Fruit fly (Drosophila melanogaster): ENCODE measurements around the gene Stim.

Gene Stim

DNA sequence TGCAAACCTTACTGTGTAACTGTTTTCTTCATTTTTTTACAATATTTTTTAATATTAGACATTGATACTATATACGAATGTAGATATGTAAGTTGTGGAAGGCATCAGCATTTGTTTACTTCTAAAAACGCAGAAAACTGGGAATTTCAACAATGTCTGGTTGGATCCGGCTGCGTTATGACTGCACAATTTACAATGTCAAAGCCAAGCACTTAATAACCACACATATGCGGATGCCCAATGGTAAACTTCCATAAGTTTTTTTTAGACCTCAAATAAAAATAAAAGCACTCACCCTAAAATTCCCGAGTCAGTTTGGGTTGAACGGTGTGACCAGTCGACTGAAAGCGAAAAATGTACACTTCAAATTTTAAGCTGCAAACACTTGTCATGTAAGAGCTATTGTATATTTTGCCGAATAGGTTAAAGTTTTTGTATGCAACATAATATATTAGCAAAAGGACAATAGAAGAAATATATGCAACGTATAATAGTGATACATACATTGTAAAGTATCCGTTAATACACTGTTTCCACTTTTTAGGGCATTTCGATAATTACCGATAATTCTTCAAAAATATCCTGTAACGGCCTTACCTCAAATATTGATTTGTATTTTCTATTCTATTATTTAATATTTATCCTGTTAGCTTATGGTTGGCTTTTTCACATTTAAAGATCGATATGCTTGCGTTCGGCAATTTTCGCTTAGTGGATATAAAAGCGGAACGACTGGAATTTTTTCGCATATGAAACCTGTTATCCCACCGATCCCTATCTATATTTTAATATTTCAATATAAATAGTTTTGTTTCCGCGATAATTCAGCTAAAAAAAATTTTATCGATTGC, at the start of gene Stim:
Gene Stim, minus strand, starts transcription at position 347 of the 851 bp plus-strand sequence.
- TF ChIP-seq noc (tag; optimal IDR thresholded peaks at IDR 0.05) = no peak

DNA sequence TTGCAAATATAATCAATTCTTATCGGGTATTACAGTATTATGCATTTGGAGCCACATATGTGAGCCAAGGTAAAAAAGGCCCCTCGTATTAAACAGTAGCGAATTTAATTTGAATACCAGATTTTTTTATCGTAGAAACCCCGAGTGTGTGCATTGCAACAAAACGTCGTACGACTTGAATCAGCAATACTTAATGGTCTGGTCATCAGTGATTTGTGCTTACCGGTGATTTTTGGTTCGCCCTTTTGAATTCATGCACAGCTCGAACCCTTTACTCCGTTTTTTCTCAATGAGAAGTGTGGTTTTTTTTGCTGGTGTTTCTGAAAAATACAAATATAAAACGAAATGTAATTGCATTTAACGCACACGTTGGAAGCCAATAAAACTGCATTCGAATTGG, 49.4 kb upstream of the Stim start:
- no peak for TF ChIP-seq noc (tag; optimal IDR thresholded peaks at IDR 0.05)

DNA sequence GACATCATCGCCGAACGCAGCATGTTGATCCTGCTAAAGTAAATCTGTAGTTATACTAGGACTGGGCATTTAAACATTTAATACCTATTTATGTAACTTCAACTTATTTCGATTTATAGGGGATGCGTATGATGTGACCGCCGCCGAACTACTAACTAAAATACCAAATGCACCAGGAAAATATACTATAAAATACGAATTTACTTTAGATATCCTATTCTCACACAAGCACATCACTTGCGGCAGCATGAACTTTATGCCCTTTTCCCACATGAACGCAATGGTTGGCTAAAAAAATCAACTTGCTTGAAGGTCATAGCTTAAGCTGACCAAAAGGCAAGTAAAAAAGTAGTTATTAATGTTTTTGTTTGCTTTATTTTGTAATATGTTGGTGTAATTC, 46.4 kb upstream of the Stim start, which contains the start of gene ND-20:
Gene ND-20, minus strand, starts transcription at position 155 of the 400 bp plus-strand sequence.
- TF ChIP-seq noc (tag; optimal IDR thresholded peaks at IDR 0.05) = no peak

DNA sequence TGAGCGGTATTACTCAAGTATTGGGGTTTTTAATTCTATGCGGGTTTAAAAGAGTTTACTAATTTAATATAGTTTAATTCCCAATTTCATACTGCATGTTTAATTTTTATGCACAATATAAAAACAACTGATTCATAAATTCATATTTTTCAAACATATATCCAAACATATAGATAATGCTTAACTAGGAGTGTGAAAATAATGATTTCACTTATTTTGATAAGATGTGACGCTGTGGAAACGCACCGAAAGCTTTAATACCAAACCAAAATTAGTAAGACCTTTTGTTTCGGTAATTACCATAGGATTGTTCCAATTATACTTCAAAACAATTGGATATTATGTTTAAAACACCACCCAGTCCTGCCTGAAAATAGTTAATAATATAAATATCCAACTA, 43.2 kb upstream of the Stim start, which contains the start of gene Slc25A46a:
Gene Slc25A46a, plus strand, starts transcription at position 272 of the 400 bp plus-strand sequence.
- no peak for TF ChIP-seq noc (tag; optimal IDR thresholded peaks at IDR 0.05)

DNA sequence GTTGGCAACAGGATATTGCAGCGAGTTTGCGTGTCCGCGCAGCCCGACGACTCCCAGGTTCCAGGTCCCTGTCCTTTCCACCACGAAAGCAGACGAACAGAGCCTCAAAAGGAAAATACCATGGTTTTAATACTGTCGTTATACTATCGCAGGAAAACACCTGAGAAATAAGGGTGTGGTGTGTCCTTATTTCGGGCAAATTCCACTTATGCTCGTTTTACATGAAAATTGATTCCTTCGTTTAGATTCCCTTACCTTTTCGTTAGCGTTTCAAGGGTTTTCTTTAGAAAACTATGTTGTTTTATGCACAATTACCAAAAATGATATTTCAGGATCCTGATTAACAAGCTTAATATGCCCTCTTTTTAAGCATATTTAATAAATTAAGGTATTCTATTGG, 42.6 kb upstream of the Stim start, which contains the start of gene Cep164:
Gene Cep164, minus strand, starts transcription at position 101 of the 400 bp plus-strand sequence.
- no peak for TF ChIP-seq noc (tag; optimal IDR thresholded peaks at IDR 0.05)

DNA sequence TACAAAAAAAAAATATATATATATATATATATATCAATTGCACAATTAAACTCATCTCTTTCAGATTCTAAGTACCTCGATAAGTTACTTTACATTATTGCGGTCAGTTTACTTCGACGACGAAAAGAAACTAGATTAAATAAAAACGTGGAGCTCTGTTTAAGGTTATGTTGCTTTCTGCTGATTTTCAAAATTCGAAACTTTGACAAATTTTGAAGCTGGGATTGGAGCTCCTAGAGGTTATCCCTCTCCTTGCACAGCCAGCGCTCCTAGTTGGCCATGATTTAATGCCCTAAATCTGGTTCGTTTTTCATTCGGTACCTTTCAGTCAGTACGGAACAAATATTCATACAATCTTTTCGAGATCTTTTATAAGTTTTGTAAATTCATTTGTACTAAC, 36.3 kb upstream of the Stim start, which contains the start of gene CG42766:
Gene CG42766, plus strand, starts transcription at position 301 of the 400 bp plus-strand sequence.
- TF ChIP-seq noc (tag; optimal IDR thresholded peaks at IDR 0.05) = no peak

DNA sequence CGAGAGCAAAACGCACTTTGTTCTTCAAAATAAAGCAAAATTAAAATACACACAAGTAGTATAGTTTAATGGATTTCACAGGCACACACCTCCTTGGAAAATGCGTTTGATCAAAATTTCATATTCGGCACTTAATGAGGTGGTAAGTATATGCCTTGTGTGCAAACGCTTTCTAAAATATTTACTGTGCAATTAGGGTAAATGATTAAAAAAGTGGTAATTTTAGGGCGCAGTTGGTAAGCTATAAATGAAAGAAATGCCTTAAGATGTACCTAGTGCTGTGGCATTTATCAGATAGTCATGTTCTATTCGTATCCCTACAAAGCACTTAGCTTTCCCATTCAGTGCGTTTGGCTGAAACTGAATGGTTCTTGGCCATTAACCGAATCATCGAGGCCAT, 33.9 kb upstream of the Stim start, which contains the start of gene Or13a:
Gene Or13a, plus strand, starts transcription at position 301 of the 400 bp plus-strand sequence.
- TF ChIP-seq noc (tag; optimal IDR thresholded peaks at IDR 0.05) = no peak

DNA sequence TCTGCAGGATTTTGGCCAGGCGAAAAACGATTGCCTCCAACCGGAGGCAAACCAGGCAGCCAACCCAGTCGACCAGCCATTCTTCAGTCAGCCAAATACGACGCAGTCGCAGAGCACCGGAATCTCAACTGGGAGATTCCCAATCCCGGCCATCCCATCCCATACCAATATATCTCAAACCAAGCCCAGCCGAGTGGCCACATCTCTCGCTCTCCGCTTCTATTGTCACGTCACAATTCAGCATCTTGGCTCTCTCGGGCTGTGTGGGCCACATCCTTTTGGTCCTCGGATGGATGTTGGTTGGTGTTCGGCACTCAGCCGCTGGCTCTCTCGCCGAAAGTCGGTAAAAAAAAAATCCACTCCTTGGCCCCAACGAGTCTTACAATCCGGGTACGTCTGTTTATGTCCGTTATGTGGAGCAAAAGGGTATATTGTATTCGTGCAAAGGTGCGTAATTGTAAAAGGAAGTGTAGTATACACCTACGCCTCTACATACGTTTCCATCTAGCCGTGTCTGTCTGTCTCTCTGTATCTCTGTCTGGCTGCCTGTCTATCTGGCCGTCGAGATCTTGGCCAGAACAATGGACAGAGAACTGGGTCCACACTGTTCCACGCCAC, 33.0 kb upstream of the Stim start, which contains the start of gene mmd:
Gene mmd, minus strand, starts transcription at position 3 of the 618 bp plus-strand sequence.
- no peak for TF ChIP-seq noc (tag; optimal IDR thresholded peaks at IDR 0.05)

DNA sequence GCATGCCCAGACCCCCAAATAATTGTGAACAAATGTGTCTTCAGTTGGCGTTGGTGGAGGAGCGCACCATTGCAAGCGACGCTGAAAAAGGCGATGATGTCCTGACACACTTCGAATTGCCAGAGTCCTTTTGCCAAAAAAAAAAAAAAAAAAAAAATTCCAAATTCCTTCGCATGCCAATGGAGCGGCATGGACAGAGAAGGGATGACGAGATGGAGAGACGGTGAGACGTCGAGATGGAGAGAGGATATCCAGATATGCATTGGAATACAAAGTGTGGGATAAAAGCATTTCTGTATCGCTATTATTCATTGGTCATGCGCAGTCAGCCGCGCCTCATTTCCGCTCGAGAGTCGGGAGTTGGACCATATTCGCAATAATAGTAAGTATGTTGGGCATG, 31.3 kb upstream of the Stim start:
- no peak for TF ChIP-seq noc (tag; optimal IDR thresholded peaks at IDR 0.05)

DNA sequence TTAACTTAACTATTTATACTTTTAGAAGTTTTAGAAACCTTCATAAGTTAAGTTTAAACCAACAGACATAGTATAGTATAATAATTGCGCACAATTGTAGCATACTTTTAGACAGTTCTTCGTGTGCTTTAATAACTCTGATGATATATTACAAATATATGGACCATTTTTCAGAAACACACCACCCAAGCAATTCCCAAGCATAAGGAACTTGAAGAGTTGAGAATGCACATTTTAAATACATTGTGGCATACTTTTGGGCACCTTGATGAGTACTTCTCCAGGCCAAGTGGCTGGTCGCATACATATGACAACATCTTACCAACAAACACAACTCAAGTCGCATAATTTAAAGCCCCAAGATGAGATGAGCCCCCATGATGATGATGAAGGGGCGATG, 29.3 kb upstream of the Stim start:
- no peak for TF ChIP-seq noc (tag; optimal IDR thresholded peaks at IDR 0.05)

DNA sequence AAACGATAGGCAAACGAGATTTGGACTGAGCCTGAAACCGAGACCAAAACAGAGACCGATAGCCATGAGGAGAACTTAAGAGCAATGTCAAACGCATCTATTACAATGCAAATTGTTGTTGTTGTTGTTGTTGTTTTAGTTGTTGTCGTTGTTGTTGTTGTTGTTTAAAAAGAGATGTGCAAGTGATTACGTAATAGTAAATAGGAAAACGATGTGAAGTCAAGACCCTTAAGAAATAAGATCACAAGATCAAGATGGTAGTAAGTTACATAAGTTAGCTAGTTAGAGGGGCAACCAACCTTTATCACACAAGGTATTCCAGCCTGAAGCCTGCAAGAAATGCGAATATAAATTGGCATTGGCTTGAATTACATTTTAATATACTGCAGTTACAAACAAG, 9.8 kb upstream of the Stim start:
- TF ChIP-seq noc (tag; optimal IDR thresholded peaks at IDR 0.05) = no peak

DNA sequence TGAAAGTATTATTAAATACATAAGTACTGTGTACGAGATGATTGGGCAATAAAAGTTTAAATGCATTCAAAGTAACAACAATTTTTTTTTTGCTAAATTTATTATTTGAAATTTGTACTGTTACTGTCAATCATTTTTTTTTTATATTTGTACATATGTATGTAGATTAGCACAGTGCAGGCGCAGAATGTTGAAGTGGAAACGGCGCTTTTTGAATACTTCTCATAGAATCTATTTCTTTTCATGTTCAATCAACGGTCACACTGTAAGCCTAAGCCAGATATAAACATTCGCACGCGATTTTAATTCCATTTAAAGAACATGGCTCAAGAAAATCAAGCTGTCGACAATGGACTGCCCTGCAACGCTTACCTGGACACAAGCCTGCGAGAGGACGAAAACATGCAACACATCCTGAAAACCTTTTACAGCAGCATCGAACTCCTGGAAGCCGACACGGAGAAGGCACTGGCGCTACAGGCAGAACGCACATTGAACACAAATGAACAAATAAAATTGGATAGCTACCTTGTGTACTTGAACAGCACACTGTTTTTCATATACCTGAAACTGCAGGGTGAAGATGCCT, 4.6 kb upstream of the Stim start, which contains the start of gene Rrp47:
Gene Rrp47, plus strand, starts transcription at position 163 of the 589 bp plus-strand sequence.
- no peak for TF ChIP-seq noc (tag; optimal IDR thresholded peaks at IDR 0.05)

DNA sequence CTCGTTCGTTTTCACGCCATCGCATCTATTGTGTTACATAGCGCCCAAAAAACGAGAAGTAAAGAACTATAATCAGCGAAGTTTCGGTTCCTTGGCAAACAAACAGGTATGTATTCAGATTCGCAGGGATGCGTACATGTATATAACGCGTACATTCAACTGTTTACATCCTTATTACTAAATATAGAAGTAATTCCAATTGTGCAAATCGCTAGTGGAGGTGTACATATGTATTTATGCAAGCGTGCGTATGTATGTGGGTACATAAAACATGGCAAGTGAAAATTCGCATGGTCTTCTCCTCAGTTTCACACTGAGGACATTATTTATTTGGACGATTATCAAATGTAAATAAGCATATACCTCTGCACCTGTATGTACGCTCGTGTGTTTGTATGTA, 1.3 kb upstream of the Stim start:
- no peak for TF ChIP-seq noc (tag; optimal IDR thresholded peaks at IDR 0.05)

DNA sequence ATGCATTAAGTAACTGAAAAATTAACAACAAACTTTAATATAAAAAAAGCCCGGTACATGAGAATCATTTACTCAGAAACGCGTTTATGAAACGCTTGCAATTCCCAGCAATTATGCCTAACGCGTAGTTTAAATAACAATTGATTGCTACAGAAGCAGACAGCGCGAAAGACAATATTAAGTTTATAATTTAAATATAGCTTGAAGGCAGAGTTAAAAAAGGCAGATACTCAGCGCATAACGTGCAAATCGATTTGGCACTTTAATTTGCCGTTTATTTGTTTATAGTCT, 650 bp upstream of the Stim start, which contains the start of gene CG8924:
Gene CG8924, plus strand, starts transcription at position 122 of the 291 bp plus-strand sequence.
- no peak for TF ChIP-seq noc (tag; optimal IDR thresholded peaks at IDR 0.05)

DNA sequence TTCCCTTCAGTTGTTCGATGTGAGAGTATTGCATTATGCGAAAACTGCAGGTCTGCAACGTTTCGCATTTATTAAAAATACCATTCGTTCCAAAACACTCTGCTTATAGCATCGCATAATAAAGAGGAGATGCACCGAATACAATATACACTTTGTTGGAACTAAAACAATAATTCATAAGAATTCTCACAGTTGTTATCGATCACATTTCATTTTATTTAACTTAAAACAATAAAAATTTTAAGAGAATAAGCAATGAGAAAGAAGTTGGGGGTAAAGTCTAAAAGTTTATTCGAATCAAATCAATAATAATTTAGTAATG, 6.1 kb downstream of the Stim start:
- no peak for TF ChIP-seq noc (tag; optimal IDR thresholded peaks at IDR 0.05)

DNA sequence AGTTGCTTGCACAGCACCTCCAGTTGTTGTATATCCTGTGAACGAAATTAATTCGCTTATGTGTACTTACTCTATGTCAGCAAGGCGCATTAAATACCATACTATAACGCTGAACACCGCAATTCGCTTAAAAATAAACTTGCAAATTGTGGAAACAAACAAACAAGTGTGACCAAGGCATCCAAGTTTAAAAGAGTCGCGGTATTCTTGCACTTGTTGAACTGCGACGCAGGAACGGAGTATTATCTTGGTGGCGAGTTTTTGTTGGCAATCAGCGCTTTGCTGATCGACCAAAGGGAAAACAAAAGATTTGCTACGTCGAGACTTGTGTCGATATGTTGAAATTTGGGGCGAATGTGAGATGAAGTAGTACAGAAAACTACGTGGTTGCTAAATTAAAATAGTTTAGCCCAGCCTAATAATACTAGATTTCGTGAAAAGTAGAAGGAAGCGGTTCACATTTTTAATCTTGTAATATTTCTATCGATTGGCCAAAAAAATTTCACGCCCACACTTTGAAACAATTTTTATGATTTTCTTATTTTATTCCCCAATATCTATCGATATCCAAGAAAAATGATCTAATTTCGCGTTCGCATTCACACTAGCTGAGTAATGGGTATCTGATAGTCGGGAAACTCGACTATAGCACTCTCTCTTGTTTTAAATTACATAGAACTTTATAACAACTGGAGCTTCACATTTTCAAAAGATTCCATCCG, 6.6 kb downstream of the Stim start, which contains the start of gene Ranbp16:
Gene Ranbp16, minus strand, starts transcription at position 364 of the 722 bp plus-strand sequence.
- no peak for TF ChIP-seq noc (tag; optimal IDR thresholded peaks at IDR 0.05)
